Worm (Caenorhabditis elegans): ENCODE results near the gene T24D5.1.

The T24D5.1 gene

DNA sequence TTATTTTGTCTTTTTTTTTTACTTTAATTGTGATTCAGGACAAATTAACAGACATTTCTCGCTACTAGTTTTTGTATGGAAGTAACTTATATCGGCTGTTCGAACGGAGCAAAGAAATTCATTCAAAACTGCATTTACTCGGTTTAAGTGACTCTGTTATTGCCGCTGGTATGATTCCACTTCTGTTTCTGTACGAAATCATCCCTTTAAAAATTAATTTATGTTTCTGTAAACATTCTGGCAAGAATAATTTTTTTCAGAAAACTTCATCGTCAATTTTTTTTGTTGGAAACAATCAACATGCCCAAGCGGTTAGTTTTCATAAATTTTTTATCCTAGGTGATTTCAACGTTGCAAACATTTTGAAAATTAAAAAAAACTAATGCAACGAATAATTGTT is 5.2 kb downstream of the T24D5.1 start, which contains the start of gene T24D5.3:
Gene T24D5.3, plus strand, starts transcription at position 301 of the 400 bp plus-strand sequence.
- TF ChIP-seq tbx-8 (GFP tag; optimal IDR thresholded peaks at IDR 0.05) = no peak
- no peak for TF ChIP-seq elt-3 (tag; optimal IDR thresholded peaks at IDR 0.05)
- TF ChIP-seq ceh-43 (GFP tag; optimal IDR thresholded peaks at IDR 0.05) = no peak
- TF ChIP-seq unc-62 (GFP tag; optimal IDR thresholded peaks at IDR 0.05) = no peak
- TF ChIP-seq ham-2 (GFP tag; optimal IDR thresholded peaks at IDR 0.05) = no peak
- TF ChIP-seq sem-2 (GFP tag; optimal IDR thresholded peaks at IDR 0.05) = no peak
- TF ChIP-seq M03D4.4 (tag; optimal IDR thresholded peaks at IDR 0.05) = no peak
- no peak for TF ChIP-seq hlh-1 (tag; optimal IDR thresholded peaks at IDR 0.05)

DNA sequence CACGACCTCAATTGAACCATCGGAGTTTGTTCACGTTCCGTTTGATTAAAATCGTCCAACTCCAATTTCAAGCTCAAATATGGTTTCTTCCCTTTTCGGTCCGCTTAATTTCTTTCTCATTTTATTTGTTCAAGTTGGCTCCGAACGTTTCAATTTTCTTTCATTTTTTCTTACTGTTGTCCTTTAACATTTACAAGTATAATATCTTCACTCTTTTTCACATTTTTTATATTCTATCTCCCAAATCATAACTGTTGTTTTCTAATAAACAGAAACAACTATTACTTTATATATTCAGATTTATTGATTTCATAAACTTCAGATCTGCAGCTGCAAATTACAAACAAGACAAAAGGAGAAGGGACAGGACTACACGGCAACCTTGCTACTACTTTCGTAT is 8.9 kb downstream of the T24D5.1 start:
- no peak for TF ChIP-seq pha-4 (tag; optimal IDR thresholded peaks at IDR 0.05)
- TF ChIP-seq snpc-4 (tag; optimal IDR thresholded peaks at IDR 0.05) = no peak
- no peak for TF ChIP-seq ceh-39 (tag; optimal IDR thresholded peaks at IDR 0.05)
- TF ChIP-seq lsy-2 (tag; optimal IDR thresholded peaks at IDR 0.05) = no peak
- TF ChIP-seq ceh-43 (GFP tag; optimal IDR thresholded peaks at IDR 0.05) = no peak
- TF ChIP-seq sem-2 (GFP tag; optimal IDR thresholded peaks at IDR 0.05) = no peak
- no peak for TF ChIP-seq elt-3 (tag; optimal IDR thresholded peaks at IDR 0.05)
- no peak for TF ChIP-seq hlh-1 (tag; optimal IDR thresholded peaks at IDR 0.05)
- no peak for TF ChIP-seq mab-5 (tag; optimal IDR thresholded peaks at IDR 0.05)
- TF ChIP-seq ces-1 (GFP tag; optimal IDR thresholded peaks at IDR 0.05) = no peak
- TF ChIP-seq mls-2 (tag; optimal IDR thresholded peaks at IDR 0.05) = no peak
- TF ChIP-seq unc-39 (tag; optimal IDR thresholded peaks at IDR 0.05) = no peak
- TF ChIP-seq tbx-8 (GFP tag; optimal IDR thresholded peaks at IDR 0.05) = no peak
- no peak for TF ChIP-seq drap-1 (GFP tag; optimal IDR thresholded peaks at IDR 0.05)
- no peak for TF ChIP-seq mep-1 (tag; optimal IDR thresholded peaks at IDR 0.05)
- TF ChIP-seq lin-13 (tag; optimal IDR thresholded peaks at IDR 0.05) = no peak
- no peak for TF ChIP-seq M03D4.4 (tag; optimal IDR thresholded peaks at IDR 0.05)
- TF ChIP-seq elt-1 (tag; optimal IDR thresholded peaks at IDR 0.05; ENCODE audit: borderline replicate concordance, insufficient read depth) = no peak
- no peak for TF ChIP-seq ceh-83 (GFP tag; optimal IDR thresholded peaks at IDR 0.05)

DNA sequence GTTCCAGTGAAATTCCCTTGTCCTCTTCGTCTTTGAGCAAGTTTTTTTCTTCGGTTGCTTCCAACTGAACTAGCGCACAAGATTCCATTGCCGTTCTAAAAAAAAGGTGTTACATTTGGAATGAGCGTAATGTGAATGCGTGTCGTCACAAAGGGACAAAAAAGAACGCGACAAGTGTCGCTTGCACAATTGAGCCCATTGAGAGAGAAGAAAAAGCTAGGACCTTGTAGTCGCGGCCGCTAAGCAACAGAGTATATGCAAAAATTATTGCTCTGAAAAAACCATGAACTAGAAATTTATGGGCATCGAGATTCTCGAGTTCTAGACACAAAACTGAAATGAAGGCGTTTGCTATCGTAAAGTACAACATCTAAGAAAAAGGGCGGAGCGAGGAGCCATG is 11.8 kb downstream of the T24D5.1 start, which contains the start of gene T24D5.2:
Gene T24D5.2, minus strand, starts transcription at position 101 of the 400 bp plus-strand sequence.
- no peak for TF ChIP-seq nhr-76 (tag; optimal IDR thresholded peaks at IDR 0.05)
- TF ChIP-seq unc-120 (tag; optimal IDR thresholded peaks at IDR 0.05; ENCODE audit: poor library complexity, severe bottlenecking) = no peak
- no peak for TF ChIP-seq mep-1 (tag; optimal IDR thresholded peaks at IDR 0.05)
- no peak for TF ChIP-seq ceh-43 (GFP tag; optimal IDR thresholded peaks at IDR 0.05)
- TF ChIP-seq mls-2 (tag; optimal IDR thresholded peaks at IDR 0.05) = no peak

DNA sequence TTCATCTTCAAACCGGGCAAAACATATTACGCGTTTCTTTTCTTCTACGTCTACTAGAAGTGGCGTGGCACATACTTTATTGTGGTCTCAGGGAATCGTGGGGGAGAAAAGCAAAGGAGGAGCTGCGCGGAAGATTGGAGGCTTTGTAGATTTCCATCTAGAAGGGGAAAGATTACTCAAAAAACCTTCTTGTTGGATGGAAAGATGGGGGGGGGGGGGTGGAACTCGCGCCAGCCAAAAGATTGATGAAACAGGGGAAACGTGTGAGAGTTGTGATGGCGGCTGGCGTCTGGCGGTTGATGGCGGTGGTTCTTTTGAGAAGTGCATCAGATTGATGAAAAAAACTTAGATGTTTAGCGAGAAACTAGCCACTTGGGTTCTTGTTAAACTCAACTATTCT is 14.9 kb downstream of the T24D5.1 start:
- TF ChIP-seq ztf-11 (tag; optimal IDR thresholded peaks at IDR 0.05) (no peak), ceh-43 (GFP tag; optimal IDR thresholded peaks at IDR 0.05) (no peak), ceh-39 (tag; optimal IDR thresholded peaks at IDR 0.05) (no peak), nhr-76 (tag; optimal IDR thresholded peaks at IDR 0.05) (no peak), tbx-8 (GFP tag; optimal IDR thresholded peaks at IDR 0.05) (no peak), M03D4.4 (tag; optimal IDR thresholded peaks at IDR 0.05) (no peak), flh-1 (GFP tag; optimal IDR thresholded peaks at IDR 0.05) (no peak), pha-4 (tag; optimal IDR thresholded peaks at IDR 0.05) (no peak), blmp-1 (tag; optimal IDR thresholded peaks at IDR 0.05) (no peak), mls-2 (tag; optimal IDR thresholded peaks at IDR 0.05) (no peak), nhr-2 (tag; optimal IDR thresholded peaks at IDR 0.05) (no peak), hlh-1 (tag; optimal IDR thresholded peaks at IDR 0.05) (no peak), nhr-12 (tag; optimal IDR thresholded peaks at IDR 0.05) (no peak), sem-2 (GFP tag; optimal IDR thresholded peaks at IDR 0.05) (no peak), lsy-2 (tag; optimal IDR thresholded peaks at IDR 0.05) (no peak), elt-1 (tag; optimal IDR thresholded peaks at IDR 0.05; ENCODE audit: borderline replicate concordance, insufficient read depth) (no peak), ces-1 (GFP tag; optimal IDR thresholded peaks at IDR 0.05) (no peak)

DNA sequence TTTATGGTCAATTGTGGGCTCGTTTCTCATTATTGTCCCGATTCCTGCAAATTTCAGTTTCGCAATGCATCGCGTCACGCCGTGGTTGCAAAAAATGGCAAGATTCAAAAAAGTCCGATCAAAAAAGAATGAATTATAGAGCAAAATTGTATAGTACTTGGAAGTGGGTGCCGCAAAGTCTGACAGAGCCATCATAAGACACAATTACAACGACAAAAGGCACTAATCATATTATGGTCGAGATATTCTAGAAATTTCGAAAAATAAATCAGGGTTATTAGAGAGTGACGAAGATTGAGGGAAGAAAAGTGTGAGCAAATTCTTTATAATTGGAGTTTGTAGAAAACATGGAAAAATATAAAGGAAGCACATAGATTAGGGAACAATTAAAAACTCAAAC is 20.6 kb downstream of the T24D5.1 start:
- TF ChIP-seq lsy-2 (tag; optimal IDR thresholded peaks at IDR 0.05) = no peak
- TF ChIP-seq cnd-1 (tag; optimal IDR thresholded peaks at IDR 0.05) = no peak

DNA sequence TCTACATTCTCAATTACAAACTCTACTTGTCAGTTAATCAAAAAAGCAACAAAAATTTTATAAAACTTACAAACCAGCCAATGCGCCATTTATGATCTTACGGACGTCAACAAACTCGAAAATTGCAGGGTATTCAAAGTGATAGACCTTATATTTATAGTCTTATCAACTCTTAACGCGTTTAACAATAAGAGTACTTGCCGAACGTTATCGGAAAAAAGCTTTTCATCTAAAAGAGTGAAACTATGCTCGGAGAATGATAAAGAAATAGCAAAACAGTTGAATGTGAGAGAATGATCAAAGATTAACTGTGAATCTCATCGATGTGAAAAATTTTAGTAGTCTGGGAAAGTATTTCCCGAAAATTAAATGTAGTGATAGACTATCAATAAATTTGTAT is 21.4 kb downstream of the T24D5.1 start:
- TF ChIP-seq M03D4.4 (tag; optimal IDR thresholded peaks at IDR 0.05) (no peak), zip-8 (tag; optimal IDR thresholded peaks at IDR 0.05) (no peak)
